Fruit fly (Drosophila melanogaster): ENCODE results near the gene Npc2b.
A peak's percentile ranks its signal among the peaks of the same experiment; 100 is the strongest.

Npc2b gene

dm6 chr3R:14061988-14062868 lies 27.1 kb upstream of the Npc2b start (continued):
- TF ChIP-seq bigmax (GFP tag; optimal IDR thresholded peaks at IDR 0.05) (no peak), CG10274 (GFP tag; optimal IDR thresholded peaks at IDR 0.05) (peak; percentile 30), crp (GFP tag; optimal IDR thresholded peaks at IDR 0.05) (peak in 1 of 2 experiments; percentile 8), sisA (GFP tag; IDR thresholded peaks at IDR 0.05) (peak; percentile 36; the same call in 1 of the 2 replicates), CG9437 (GFP tag; optimal IDR thresholded peaks at IDR 0.05) (peak; percentile 8), scrt (GFP tag; optimal IDR thresholded peaks at IDR 0.05) (peak; percentile 20), CG12155 (GFP tag; optimal IDR thresholded peaks at IDR 0.05) (peak; percentile 15), sens-2 (GFP tag; IDR thresholded peaks at IDR 0.05) (no peak), slbo (GFP tag; IDR thresholded peaks at IDR 0.05) (peak; percentile 60; the same call in 1 of the 2 replicates), twi (tag; optimal IDR thresholded peaks at IDR 0.05) (no peak), bcd (GFP tag; optimal IDR thresholded peaks at IDR 0.05) (peak; percentile 44), trh (GFP tag; optimal IDR thresholded peaks at IDR 0.05) (no peak), odd (GFP tag; optimal IDR thresholded peaks at IDR 0.05) (peak; percentile 1), CrebB (tag; optimal IDR thresholded peaks at IDR 0.05) (no peak), CG9727 (GFP tag; optimal IDR thresholded peaks at IDR 0.05) (peak; percentile 19), Abd-B (GFP tag; optimal IDR thresholded peaks at IDR 0.05) (peak; percentile 7), CG8089 (GFP tag; optimal IDR thresholded peaks at IDR 0.05) (no peak), YL-1 (GFP tag; optimal IDR thresholded peaks at IDR 0.05) (no peak), zf30C (GFP tag; optimal IDR thresholded peaks at IDR 0.05) (no peak), br (optimal IDR thresholded peaks at IDR 0.05) (no peak), row (GFP tag; IDR thresholded peaks at IDR 0.05) (peak; percentile 36), lmd (GFP tag; IDR thresholded peaks at IDR 0.05) (peak; percentile 39; the same call in 1 of the 2 replicates), CG30431 (GFP tag; optimal IDR thresholded peaks at IDR 0.05) (no peak), ftz-f1 (GFP tag; optimal IDR thresholded peaks at IDR 0.05) (peak; percentile 35), Fer2 (tag; optimal IDR thresholded peaks at IDR 0.05) (no peak), CG17385 (GFP tag; optimal IDR thresholded peaks at IDR 0.05) (peak; percentile 9), shn (GFP tag; optimal IDR thresholded peaks at IDR 0.05) (no peak), abd-A (tag; optimal IDR thresholded peaks at IDR 0.05) (no peak), HmgZ (tag; optimal IDR thresholded peaks at IDR 0.05) (peak; percentile 16), HLH3B (GFP tag; IDR thresholded peaks at IDR 0.05) (no peak), nom (GFP tag; optimal IDR thresholded peaks at IDR 0.05) (peak; percentile 72), chif (GFP tag; optimal IDR thresholded peaks at IDR 0.05) (no peak), fd96Cb (tag; optimal IDR thresholded peaks at IDR 0.05) (peak; percentile 23), CG14050 (GFP tag; IDR thresholded peaks at IDR 0.05) (no peak), Med (GFP tag) (peak; percentile 89), croc (GFP tag; conservative IDR thresholded peaks at IDR 0.05) (no peak; the same call in 2 of the 3 replicates), D19B (GFP tag; optimal IDR thresholded peaks at IDR 0.05) (peak; percentile 20), wdn (GFP tag; IDR thresholded peaks at IDR 0.05) (no peak), ssp (GFP tag; IDR thresholded peaks at IDR 0.05) (no peak), Mad (GFP tag; optimal IDR thresholded peaks at IDR 0.05) (no peak), CG6689 (GFP tag; IDR thresholded peaks at IDR 0.05) (peak; percentile 43), CG2712 (tag; optimal IDR thresholded peaks at IDR 0.05) (peak; percentile 55), pnt (GFP tag; optimal IDR thresholded peaks at IDR 0.05) (no peak), CG1832 (GFP tag; optimal IDR thresholded peaks at IDR 0.05) (no peak), MESR4 (GFP tag; optimal IDR thresholded peaks at IDR 0.05) (no peak), unpg (GFP tag; optimal IDR thresholded peaks at IDR 0.05) (no peak), Optix (GFP tag; IDR thresholded peaks at IDR 0.05) (no peak), Gsc (GFP tag; IDR thresholded peaks at IDR 0.05) (no peak), C15 (GFP tag; IDR thresholded peaks at IDR 0.05) (no peak), cg (GFP tag; optimal IDR thresholded peaks at IDR 0.05) (no peak)

All from whole organism, embryonic.